Worm (Caenorhabditis elegans): ENCODE measurements around the gene F25D1.8.
A peak's percentile ranks its signal among the peaks of the same experiment; 100 is the strongest.

The F25D1.8 gene

ce11 chrV:10525902-10526301, 13.3 kb upstream of the F25D1.8 start, which contains the start of the genes C35A5.8 and hda-11 (continued):
- no peak for TF ChIP-seq ceh-62 (tag; optimal IDR thresholded peaks at IDR 0.05)
- no peak for TF ChIP-seq R02D3.7 (tag; optimal IDR thresholded peaks at IDR 0.05)
- TF ChIP-seq madf-9 (GFP tag; conservative IDR thresholded peaks at IDR 0.05), result peak; percentile 78
- TF ChIP-seq dmd-9 (GFP tag; IDR thresholded peaks at IDR 0.05), result peak; percentile 89; the same call in 1 of the 2 replicates
- no peak for TF ChIP-seq daf-12 (tag; optimal IDR thresholded peaks at IDR 0.05)
- peak; percentile 42 for TF ChIP-seq aha-1 (tag)
- TF ChIP-seq egl-27 (tag; optimal IDR thresholded peaks at IDR 0.05), result no peak
- TF ChIP-seq dmd-6 (GFP tag; IDR thresholded peaks at IDR 0.05), result peak; percentile 61
- no peak for TF ChIP-seq nhr-10 (tag; optimal IDR thresholded peaks at IDR 0.05)
- no peak for TF ChIP-seq jun-1 (tag; optimal IDR thresholded peaks at IDR 0.05)
- no peak for TF ChIP-seq skn-1 (tag; optimal IDR thresholded peaks at IDR 0.05)
- TF ChIP-seq ctbp-1 (GFP tag; IDR thresholded peaks at IDR 0.05), result no peak
- 0 out of 2 replicates have a peak, but pooled peaks have one; percentile 68 for TF ChIP-seq D1046.2 (GFP tag; IDR thresholded peaks at IDR 0.05)
- TF ChIP-seq spr-1 (tag; optimal IDR thresholded peaks at IDR 0.05), result no peak
- no peak for TF ChIP-seq cey-2 (tag; optimal IDR thresholded peaks at IDR 0.05; ENCODE audit: borderline replicate concordance, insufficient read depth)
- peak; percentile 63 for TF ChIP-seq lin-38 (GFP tag; IDR thresholded peaks at IDR 0.05)
- no peak for TF ChIP-seq ceh-28 (tag; optimal IDR thresholded peaks at IDR 0.05)
- TF ChIP-seq rbr-2 (tag; optimal IDR thresholded peaks at IDR 0.05), result peak; percentile 48
- peak in 1 of 2 experiments; percentile 89 for TF ChIP-seq hif-1 (tag; optimal IDR thresholded peaks at IDR 0.05)
- peak; percentile 4 for TF ChIP-seq nhr-25 (tag; optimal IDR thresholded peaks at IDR 0.05; ENCODE audit: borderline replicate concordance, insufficient read depth)
- 0 out of 2 replicates have a peak, but pooled peaks have one; percentile 27 for TF ChIP-seq mxl-2 (GFP tag; conservative IDR thresholded peaks at IDR 0.05)
- peak; percentile 71 for TF ChIP-seq duxl-1 (tag; optimal IDR thresholded peaks at IDR 0.05; ENCODE audit: poor library complexity)
- TF ChIP-seq lin-39 (tag; optimal IDR thresholded peaks at IDR 0.05), result no peak
- TF ChIP-seq snpc-1.2 (GFP tag; IDR thresholded peaks at IDR 0.05), result no peak
- TF ChIP-seq T26A8.4 (GFP tag; IDR thresholded peaks at IDR 0.05), result no peak; the same call in 1 of the 2 replicates
- TF ChIP-seq dmd-8 (GFP tag; IDR thresholded peaks at IDR 0.05), result no peak
- TF ChIP-seq ces-1 (GFP tag; optimal IDR thresholded peaks at IDR 0.05), result no peak

ce11 chrV:10528500-10528899, 10.7 kb upstream of the F25D1.8 start, which contains the start of gene F25D1.3:
Gene F25D1.3, plus strand, starts transcription at chrV:10528724.
- TF ChIP-seq hif-1 (tag; optimal IDR thresholded peaks at IDR 0.05) (no peak), nhr-48 (tag; optimal IDR thresholded peaks at IDR 0.05) (no peak), nhr-11 (tag; optimal IDR thresholded peaks at IDR 0.05) (no peak), lsy-2 (tag; optimal IDR thresholded peaks at IDR 0.05) (no peak), tag-97 (GFP tag; IDR thresholded peaks at IDR 0.05) (no peak), hlh-30 (tag; optimal IDR thresholded peaks at IDR 0.05; ENCODE audit: insufficient read depth) (no peak), snpc-1.2 (GFP tag; IDR thresholded peaks at IDR 0.05) (no peak)

- no peak for TF ChIP-seq lsy-2 (tag; optimal IDR thresholded peaks at IDR 0.05)
- TF ChIP-seq nhr-28 (tag; optimal IDR thresholded peaks at IDR 0.05), result peak; percentile 31
- no peak for TF ChIP-seq snpc-1.2 (GFP tag; IDR thresholded peaks at IDR 0.05)
- TF ChIP-seq aha-1 (tag), result peak; percentile 90
Observed at ce11 chrV:10529600-10529999, 9.6 kb upstream of the F25D1.8 start.

ce11 chrV:10532725-10533124, 6.5 kb upstream of the F25D1.8 start, which contains the start of gene txt-10:
Gene txt-10, minus strand, starts transcription at chrV:10532825.
- TF ChIP-seq egl-43 (GFP tag; IDR thresholded peaks at IDR 0.05) (no peak), aha-1 (tag) (peak; percentile 34), daf-8 (GFP tag; IDR thresholded peaks at IDR 0.05) (no peak), mep-1 (tag; optimal IDR thresholded peaks at IDR 0.05) (peak; percentile 9), D1046.2 (GFP tag; IDR thresholded peaks at IDR 0.05) (no peak), unc-62 (GFP tag; optimal IDR thresholded peaks at IDR 0.05 in 1 of 2) (peak in 1 of 2 experiments; percentile 88), unc-62 (tag; optimal IDR thresholded peaks at IDR 0.05) (no peak), ceh-32 (tag; optimal IDR thresholded peaks at IDR 0.05; ENCODE audit: poor library complexity) (no peak)

Measured in whole organism, L4 larva.